Worm (Caenorhabditis elegans) whole organism, dauer: ENCODE data around the gene pitr-2.

Experiments
- unc-62 ChIP-seq: sonication (generic microtip); optimal IDR thresholded peaks from 2 replicates; lab custom pipeline; 2017; ENCODE audit warnings: missing biosample characterization, missing genetic modification reagents, missing genetic modification characterization

Gene pitr-2

ce11 chrV:9137618-9138017, at the start of gene pitr-2:
Gene pitr-2 (minus strand): TSS chrV:9137718.
- TF ChIP-seq unc-62 (GFP tag; lab: Kevin White, UChicago), result no peak

- TF ChIP-seq unc-62 (GFP tag; lab: Kevin White, UChicago), result no peak
Observed at ce11 chrV:9186028-9186427, 48.5 kb upstream of the pitr-2 start.

DNA sequence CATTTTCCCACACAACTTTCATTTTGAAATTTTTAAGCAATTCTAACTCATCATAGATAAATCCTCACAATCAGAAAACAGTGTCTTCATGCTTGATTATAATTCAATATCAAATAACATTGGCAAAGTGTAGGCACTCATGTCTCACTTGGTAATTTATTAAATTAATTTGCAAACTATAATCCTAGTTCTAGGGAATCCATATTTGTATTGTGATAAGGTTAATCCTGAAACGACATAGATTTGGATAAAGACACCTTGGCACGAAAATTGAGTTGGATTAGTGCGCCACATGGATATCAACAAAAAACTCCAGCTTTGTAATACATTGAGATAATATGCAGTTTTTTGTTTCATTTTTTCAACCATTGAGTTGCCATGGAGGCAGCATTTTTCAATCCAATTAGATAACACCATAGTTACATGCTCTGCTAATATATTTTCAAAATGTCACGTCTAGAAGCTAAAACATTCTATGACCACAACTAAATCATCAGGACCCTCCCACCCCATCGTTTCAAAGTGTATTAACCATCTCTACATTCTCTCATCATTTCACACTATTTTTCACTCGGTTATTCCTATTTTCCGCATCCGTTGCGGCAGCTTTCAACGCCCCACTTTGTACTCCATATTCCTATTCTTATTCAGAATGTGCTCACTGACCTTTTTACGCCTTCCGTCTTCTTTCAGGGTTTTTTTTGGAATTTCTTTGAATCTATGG, 46.4 kb upstream of the pitr-2 start:
- TF ChIP-seq unc-62 (GFP tag; lab: Kevin White, UChicago), result no peak

ce11 chrV:9181669-9182250, 44.2 kb upstream of the pitr-2 start, which contains the start of gene ptr-1:
Gene ptr-1 (minus strand): TSS chrV:9181719.
- no peak for TF ChIP-seq unc-62 (GFP tag; lab: Kevin White, UChicago)

DNA sequence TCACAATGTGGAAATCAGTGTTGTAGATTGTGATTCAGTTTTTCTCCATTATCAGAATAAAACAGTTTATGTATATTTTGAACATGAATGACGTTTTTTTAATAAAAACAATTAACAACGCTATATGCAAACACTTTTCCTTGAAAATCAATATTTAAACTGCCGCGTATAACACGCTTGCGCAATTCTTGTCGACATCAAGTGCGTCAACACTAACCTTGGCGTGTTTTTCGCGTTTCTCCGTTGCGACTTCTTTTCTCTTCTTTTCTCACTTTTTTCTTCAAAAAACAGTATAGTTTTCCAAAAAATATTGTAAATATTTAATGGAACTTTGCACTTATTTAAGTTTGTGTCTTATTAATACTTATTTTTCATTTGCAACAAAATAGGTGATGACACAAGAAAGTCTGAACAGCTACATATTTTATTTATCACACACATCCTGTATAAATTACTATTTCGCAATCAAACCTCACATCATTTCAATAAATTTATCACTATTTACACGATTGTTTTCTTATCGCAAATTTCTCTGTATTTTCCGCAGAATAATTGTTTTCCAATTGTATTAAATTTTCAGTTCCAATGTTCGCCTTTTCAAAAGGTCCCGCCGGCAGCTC, 37.8 kb upstream of the pitr-2 start, which contains the start of gene spas-1:
spas-1 (plus strand) TSS at position 572 of the 620 bp plus-strand sequence.
- no peak for TF ChIP-seq unc-62 (GFP tag; lab: Kevin White, UChicago)

ce11 chrV:9173789-9174188, 36.3 kb upstream of the pitr-2 start, which contains the start of gene pqn-16:
Gene pqn-16 (plus strand): TSS chrV:9174089.
- no peak for TF ChIP-seq unc-62 (GFP tag; lab: Kevin White, UChicago)

ce11 chrV:9172989-9173388, 35.5 kb upstream of the pitr-2 start, which contains the start of gene gad-3:
Gene gad-3 (minus strand): TSS chrV:9173005.
- TF ChIP-seq unc-62 (GFP tag; lab: Kevin White, UChicago), result no peak

DNA sequence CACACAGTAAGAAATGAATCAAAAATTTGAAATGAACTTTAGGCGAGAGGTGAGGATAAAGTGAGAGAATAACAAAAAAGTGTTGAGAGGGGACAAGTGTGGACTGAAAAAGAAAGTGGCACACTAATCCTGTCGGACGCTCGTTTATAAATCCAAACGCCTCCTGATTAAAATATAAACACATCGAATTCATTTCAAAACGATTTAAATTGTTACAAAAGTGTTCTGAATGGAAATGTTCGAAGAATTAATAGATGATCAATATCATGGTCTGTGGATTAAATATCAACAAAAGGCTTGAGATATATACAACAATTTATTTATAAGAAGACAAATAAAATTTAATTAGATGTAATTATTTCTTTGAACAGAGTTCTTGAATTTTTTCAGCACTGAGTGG, 30.6 kb upstream of the pitr-2 start, which contains the start of gene B0222.11:
B0222.11 (minus strand) TSS at position 101 of the 400 bp plus-strand sequence.
- no peak for TF ChIP-seq unc-62 (GFP tag; lab: Kevin White, UChicago)

DNA sequence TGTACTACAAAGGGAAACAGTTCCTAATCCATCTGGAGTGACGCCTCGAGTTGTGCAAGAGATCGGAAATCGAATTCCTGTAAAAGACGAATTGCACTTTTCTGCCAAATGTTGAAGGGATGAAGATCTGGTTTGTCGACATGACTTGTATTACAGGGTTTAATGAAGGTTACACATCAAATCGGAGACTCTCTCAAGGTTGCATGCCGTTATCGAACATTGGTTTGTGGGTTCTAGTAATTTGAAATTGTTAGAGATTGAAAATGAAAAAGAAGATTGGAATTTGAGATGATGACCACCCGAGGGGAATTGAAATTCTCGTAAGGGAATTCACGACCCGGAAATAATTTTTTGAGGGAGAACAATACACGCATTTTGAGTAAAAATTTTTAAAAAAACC, 28.8 kb upstream of the pitr-2 start:
- no peak for TF ChIP-seq unc-62 (GFP tag; lab: Kevin White, UChicago)

- TF ChIP-seq unc-62 (GFP tag; lab: Kevin White, UChicago), result no peak
Observed at ce11 chrV:9165073-9165699, 27.7 kb upstream of the pitr-2 start, which contains the start of gene col-10. Gene col-10 (minus strand): TSS chrV:9165307.

DNA sequence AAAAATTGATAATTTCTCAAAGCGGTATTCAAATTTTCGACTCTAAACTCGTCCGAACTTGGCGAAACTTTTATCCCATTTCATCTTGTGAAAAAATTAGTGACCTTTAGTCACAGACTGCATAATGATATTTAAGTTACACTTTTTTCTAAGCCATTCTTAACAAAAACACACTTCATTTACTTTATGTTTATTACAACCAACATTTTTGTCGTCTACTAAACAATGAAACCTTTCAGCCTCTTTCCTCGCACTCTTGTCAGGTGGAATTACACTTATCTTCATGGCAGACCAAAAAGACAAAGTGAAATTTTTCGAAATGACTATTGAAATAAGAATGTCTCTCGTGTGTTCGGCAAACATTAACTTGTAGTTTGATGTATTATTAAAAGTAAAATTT, 26.4 kb upstream of the pitr-2 start:
- no peak for TF ChIP-seq unc-62 (GFP tag; lab: Kevin White, UChicago)

- TF ChIP-seq unc-62 (GFP tag; lab: Kevin White, UChicago), result no peak
Observed at ce11 chrV:9162955-9163468, 25.5 kb upstream of the pitr-2 start, which contains the start of gene col-145. Gene col-145 (minus strand): TSS chrV:9163005.

- TF ChIP-seq unc-62 (GFP tag; lab: Kevin White, UChicago), result no peak
Observed at ce11 chrV:9162118-9162729, 24.7 kb upstream of the pitr-2 start.

DNA sequence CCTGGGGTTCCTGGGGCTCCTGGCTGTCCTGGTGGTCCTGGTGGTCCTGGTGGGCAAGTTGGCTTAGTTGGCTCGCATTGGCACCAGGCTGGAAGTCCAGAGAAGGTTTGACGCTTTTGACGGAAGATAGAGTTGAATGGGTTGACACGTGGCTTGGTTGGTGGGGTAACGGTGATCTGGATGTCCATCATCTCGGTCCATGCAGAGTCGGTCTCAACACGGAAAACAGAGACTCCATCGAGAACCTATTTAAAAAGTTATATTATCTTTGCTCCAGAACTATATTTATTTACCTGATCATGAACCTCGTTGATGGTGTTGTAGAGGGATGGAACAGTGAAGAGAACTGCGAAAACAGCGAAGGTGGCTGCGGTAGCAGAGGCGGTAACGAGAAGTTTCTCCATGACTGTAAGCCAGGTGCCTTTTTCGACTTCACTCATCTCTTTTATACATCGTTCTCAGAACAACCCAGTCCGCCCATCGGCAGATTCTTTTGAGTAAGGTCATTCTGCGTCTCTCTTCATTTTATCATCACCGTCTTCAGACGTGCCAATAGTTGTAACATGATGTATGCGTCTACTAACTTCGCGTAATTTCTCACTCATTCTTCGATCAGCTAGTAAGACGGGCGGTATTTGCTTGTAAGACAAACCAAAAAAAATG, 22.8 kb upstream of the pitr-2 start, which contains the start of gene col-144:
col-144 (minus strand) TSS at position 419 of the 663 bp plus-strand sequence.
- no peak for TF ChIP-seq unc-62 (GFP tag; lab: Kevin White, UChicago)
